Fruit fly (Drosophila melanogaster) S2 (cell line): Measurements from ENCODE around the gene CG7006.

Experiments
- CG8478 ChIP-seq: fragments of >200 bp; optimal IDR thresholded peaks from 2 replicates; lab custom pipeline; 2018
- CTCF ChIP-seq, 2 experiments: fragments of >200 bp; optimal IDR thresholded peaks; 2 replicates each; lab custom pipeline; 2018

dm6 chr3R:24841635-24842034, 8.8 kb upstream of the CG7006 start, which contains the start of gene Esp:
- TF ChIP-seq CG8478 (no peak), CTCF (optimal IDR thresholded peaks at IDR 0.05; lab: Kevin White, UChicago) (no peak)
